Worm (Caenorhabditis elegans): ENCODE results near the gene F47B10.4.

DNA sequence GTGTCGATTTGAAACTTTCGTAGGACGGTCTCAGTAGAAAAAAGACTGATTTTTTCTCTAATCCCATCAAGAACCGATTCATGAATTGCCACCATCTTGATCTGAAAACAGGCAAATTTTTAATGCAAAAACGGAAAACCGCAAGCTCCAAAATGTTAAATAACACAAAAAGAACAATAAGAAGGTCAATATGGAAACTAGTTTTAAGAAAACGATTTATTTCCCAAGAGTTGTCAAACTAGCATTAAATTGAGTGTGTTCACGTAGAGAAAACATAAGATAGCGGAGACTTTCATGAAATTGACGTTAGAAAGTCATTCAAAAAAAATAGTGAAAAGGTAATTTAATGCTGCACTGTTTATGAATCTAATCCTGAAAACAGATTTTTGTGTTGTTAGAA, 22.9 kb downstream of the F47B10.4 start, which contains the start of gene F47B10.9:
- TF ChIP-seq nhr-77 (tag; optimal IDR thresholded peaks at IDR 0.05) (no peak), fos-1 (tag; optimal IDR thresholded peaks at IDR 0.05) (no peak), lsy-2 (tag; optimal IDR thresholded peaks at IDR 0.05) (no peak), F16B12.6 (tag; optimal IDR thresholded peaks at IDR 0.05) (no peak), aha-1 (tag; optimal IDR thresholded peaks at IDR 0.05) (no peak), nhr-76 (tag; optimal IDR thresholded peaks at IDR 0.05) (no peak), skn-1 (tag; optimal IDR thresholded peaks at IDR 0.05) (no peak), nhr-237 (tag; optimal IDR thresholded peaks at IDR 0.05) (no peak), lin-13 (GFP tag; optimal IDR thresholded peaks at IDR 0.05) (no peak), nhr-84 (tag; optimal IDR thresholded peaks at IDR 0.05) (no peak)

Measured in whole organism, L1 larva.